Comparison of ENCODE assay signal across 1 fruit fly cellular context in the genomic region with DNA sequence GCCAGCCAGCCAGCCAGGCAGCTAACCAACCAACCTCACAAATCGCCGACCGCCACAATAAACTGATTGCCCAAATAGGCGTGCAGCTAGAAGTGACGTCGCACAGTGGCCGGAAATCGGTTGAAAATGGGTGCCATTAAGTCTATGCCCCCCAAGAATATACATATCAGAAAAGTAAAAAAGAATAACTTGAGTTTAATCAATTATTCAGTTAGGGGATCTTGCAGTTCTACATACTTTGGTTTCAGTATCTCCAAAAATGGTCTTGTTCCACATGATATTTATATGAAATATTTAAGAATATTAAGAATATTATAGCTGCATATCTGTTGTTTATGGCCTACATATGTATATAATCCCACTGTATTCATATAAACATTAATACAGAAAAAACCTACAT.
TF ChIP-seq lines count a peak whose summit lies in the region.

No protein-coding gene starts in this region.

TF ChIP-seq in whole organism, embryonic, 481 proteins besides CTCF, POLR2A, EP300 and RAD21 (continued from another document and continues in another):
- TF ChIP-seq run (tag; optimal IDR thresholded peaks at IDR 0.05; lab: Kevin White, UChicago) (no peak), danr (GFP tag; IDR thresholded peaks at IDR 0.05; lab: Robert Waterston, UW) (no peak), CG1603 (tag; optimal IDR thresholded peaks at IDR 0.05; lab: Kevin White, UChicago) (no peak), Awh (GFP tag; IDR thresholded peaks at IDR 0.05; lab: Robert Waterston, UW) (0 out of 2 replicates have a peak, but pooled peaks have one; percentile 16), salm (tag; optimal IDR thresholded peaks at IDR 0.05; lab: Kevin White, UChicago) (peak; percentile 16), CG7372 (GFP tag; IDR thresholded peaks at IDR 0.05; lab: Robert Waterston, UW) (no peak), ham (GFP tag; IDR thresholded peaks at IDR 0.05; lab: Robert Waterston, UW) (no peak), fu2 (GFP tag; optimal IDR thresholded peaks at IDR 0.05; lab: Kevin White, UChicago) (no peak), Tbp (GFP tag; optimal IDR thresholded peaks at IDR 0.05; lab: Kevin White, UChicago) (no peak), CG3995 (GFP tag; optimal IDR thresholded peaks at IDR 0.05; lab: Kevin White, UChicago) (no peak), CG13624 (GFP tag; optimal IDR thresholded peaks at IDR 0.05; lab: Kevin White, UChicago) (no peak), CG15696 (tag; optimal IDR thresholded peaks at IDR 0.05; lab: Kevin White, UChicago) (no peak), CG2199 (GFP tag; IDR thresholded peaks at IDR 0.05; lab: Robert Waterston, UW) (peak; percentile 34; the same call in 1 of the 3 replicates), hbn (GFP tag; IDR thresholded peaks at IDR 0.05; lab: Robert Waterston, UW; ENCODE audit: partially characterized antibody) (no peak), sna (GFP tag; IDR thresholded peaks at IDR 0.05; lab: Robert Waterston, UW; ENCODE audit: partially characterized antibody) (no peak), sens-2 (GFP tag; IDR thresholded peaks at IDR 0.05; lab: Robert Waterston, UW) (no peak), CG2889 (GFP tag; IDR thresholded peaks at IDR 0.05; lab: Robert Waterston, UW) (no peak), CG11695 (GFP tag; IDR thresholded peaks at IDR 0.05; lab: Robert Waterston, UW) (peak; percentile 19; the same call in 1 of the 3 replicates), GATAe (GFP tag; conservative IDR thresholded peaks at IDR 0.05; lab: Robert Waterston, UW) (no peak), CG10274 (GFP tag; optimal IDR thresholded peaks at IDR 0.05; lab: Kevin White, UChicago) (no peak), CG16863 (GFP tag; optimal IDR thresholded peaks at IDR 0.05; lab: Kevin White, UChicago) (no peak), H15 (GFP tag; IDR thresholded peaks at IDR 0.05; lab: Robert Waterston, UW) (no peak), jing (GFP tag; optimal IDR thresholded peaks at IDR 0.05; lab: Kevin White, UChicago) (no peak), CG2129 (GFP tag; IDR thresholded peaks at IDR 0.05; lab: Robert Waterston, UW; ENCODE audit: partially characterized antibody) (no peak), mam (GFP tag; optimal IDR thresholded peaks at IDR 0.05; lab: Kevin White, UChicago) (no peak), Gug (GFP tag; IDR thresholded peaks at IDR 0.05; lab: Robert Waterston, UW) (no peak), Deaf1 (tag; optimal IDR thresholded peaks at IDR 0.05; lab: Kevin White, UChicago) (peak; percentile 39), Taf1 (GFP tag; IDR thresholded peaks at IDR 0.05; lab: Robert Waterston, UW) (no peak), CG6254 (GFP tag; optimal IDR thresholded peaks at IDR 0.05; lab: Kevin White, UChicago) (no peak), hth (optimal IDR thresholded peaks at IDR 0.05; lab: Kevin White, UChicago) (no peak), CG3838 (GFP tag; optimal IDR thresholded peaks at IDR 0.05; lab: Kevin White, UChicago) (no peak), CG31365 (tag; optimal IDR thresholded peaks at IDR 0.05; lab: Kevin White, UChicago) (no peak), CG8359 (GFP tag; optimal IDR thresholded peaks at IDR 0.05; lab: Kevin White, UChicago; ENCODE audit: borderline replicate concordance) (no peak), Ets97D (GFP tag; optimal IDR thresholded peaks at IDR 0.05; lab: Kevin White, UChicago) (no peak), crp (GFP tag; optimal IDR thresholded peaks at IDR 0.05; lab: Kevin White, UChicago) (no peak), pros (GFP tag; optimal IDR thresholded peaks at IDR 0.05; lab: Kevin White, UChicago) (no peak), CG4707 (GFP tag; optimal IDR thresholded peaks at IDR 0.05; lab: Kevin White, UChicago) (no peak), Vsx1 (GFP tag; optimal IDR thresholded peaks at IDR 0.05; lab: Kevin White, UChicago) (no peak), CG33213 (GFP tag; optimal IDR thresholded peaks at IDR 0.05; lab: Kevin White, UChicago) (no peak), bigmax (GFP tag; optimal IDR thresholded peaks at IDR 0.05; lab: Kevin White, UChicago) (no peak), dmrt99B (tag; optimal IDR thresholded peaks at IDR 0.05; lab: Kevin White, UChicago) (peak; percentile 37), ewg (GFP tag; optimal IDR thresholded peaks at IDR 0.05; lab: Kevin White, UChicago) (peak; percentile 6), B-H1 (GFP tag; IDR thresholded peaks at IDR 0.05; lab: Robert Waterston, UW) (no peak), abd-A (tag; optimal IDR thresholded peaks at IDR 0.05; lab: Kevin White, UChicago) (no peak), Adf1 (GFP tag; IDR thresholded peaks at IDR 0.05; lab: Robert Waterston, UW) (no peak; the same call in 1 of the 2 replicates), ttk (GFP tag; IDR thresholded peaks at IDR 0.05; lab: Robert Waterston, UW) (no peak), CG15479 (GFP tag; optimal IDR thresholded peaks at IDR 0.05; lab: Kevin White, UChicago) (no peak), CG4730 (GFP tag; IDR thresholded peaks at IDR 0.05; lab: Robert Waterston, UW) (no peak), Drgx (GFP tag; IDR thresholded peaks at IDR 0.05; lab: Robert Waterston, UW) (no peak), CG12299 (tag; optimal IDR thresholded peaks at IDR 0.05; lab: Kevin White, UChicago) (no peak), hb (GFP tag; IDR thresholded peaks at IDR 0.05; lab: Robert Waterston, UW; ENCODE audit: partially characterized antibody) (no peak), E2f2 (GFP tag; IDR thresholded peaks at IDR 0.05; lab: Robert Waterston, UW) (no peak), Jarid2 (GFP tag; optimal IDR thresholded peaks at IDR 0.05; lab: Kevin White, UChicago) (no peak), BEAF-32 (GFP tag; optimal IDR thresholded peaks at IDR 0.05; lab: Kevin White, UChicago) (no peak), CG8388 (GFP tag; optimal IDR thresholded peaks at IDR 0.05; lab: Kevin White, UChicago) (peak; percentile 17), onecut (GFP tag; IDR thresholded peaks at IDR 0.05; lab: Robert Waterston, UW) (no peak), CG1647 (GFP tag; optimal IDR thresholded peaks at IDR 0.05; lab: Kevin White, UChicago) (no peak), Rx (GFP tag; IDR thresholded peaks at IDR 0.05; lab: Robert Waterston, UW) (no peak), CG17802 (tag; optimal IDR thresholded peaks at IDR 0.05; lab: Kevin White, UChicago) (no peak), btn (GFP tag; optimal IDR thresholded peaks at IDR 0.05; lab: Kevin White, UChicago) (no peak), hkb (optimal IDR thresholded peaks at IDR 0.05; lab: Kevin White, UChicago) (no peak), hkb (GFP tag; IDR thresholded peaks at IDR 0.05; lab: Robert Waterston, UW) (peak; percentile 55), ara (GFP tag; IDR thresholded peaks at IDR 0.05; lab: Robert Waterston, UW) (no peak), CG12104 (GFP tag; optimal IDR thresholded peaks at IDR 0.05; lab: Kevin White, UChicago) (peak; percentile 29), CG6689 (GFP tag; IDR thresholded peaks at IDR 0.05; lab: Robert Waterston, UW) (peak; percentile 33; the same call in 1 of the 2 replicates), fd3F (GFP tag; optimal IDR thresholded peaks at IDR 0.05; lab: Kevin White, UChicago) (peak; percentile 48), nom (GFP tag; optimal IDR thresholded peaks at IDR 0.05; lab: Kevin White, UChicago) (no peak), knrl (GFP tag; IDR thresholded peaks at IDR 0.05; lab: Robert Waterston, UW; ENCODE audit: partially characterized antibody) (no peak), tgo (GFP tag; IDR thresholded peaks at IDR 0.05; lab: Robert Waterston, UW) (no peak), CG12155 (GFP tag; optimal IDR thresholded peaks at IDR 0.05; lab: Kevin White, UChicago) (no peak), CG11456 (GFP tag; IDR thresholded peaks at IDR 0.05; lab: Robert Waterston, UW) (no peak), mirr (GFP tag; optimal IDR thresholded peaks at IDR 0.05; lab: Kevin White, UChicago) (peak; percentile 37), Lpt (GFP tag; optimal IDR thresholded peaks at IDR 0.05; lab: Kevin White, UChicago) (no peak), CG16813 (GFP tag; IDR thresholded peaks at IDR 0.05; lab: Robert Waterston, UW; ENCODE audit: partially characterized antibody) (no peak), E2f1 (GFP tag; IDR thresholded peaks at IDR 0.05; lab: Robert Waterston, UW) (no peak), CG9215 (GFP tag; IDR thresholded peaks at IDR 0.05; lab: Robert Waterston, UW) (no peak), CG11398 (GFP tag; optimal IDR thresholded peaks at IDR 0.05; lab: Kevin White, UChicago) (no peak), D19A (tag; optimal IDR thresholded peaks at IDR 0.05; lab: Kevin White, UChicago) (peak; percentile 42), jumu (GFP tag; optimal IDR thresholded peaks at IDR 0.05; lab: Kevin White, UChicago) (no peak), CG8478 (optimal IDR thresholded peaks at IDR 0.05; lab: Kevin White, UChicago) (no peak), CkIIα-i1 (GFP tag; IDR thresholded peaks at IDR 0.05; lab: Robert Waterston, UW) (no peak), cad (GFP tag; optimal IDR thresholded peaks at IDR 0.05; lab: Kevin White, UChicago) (no peak), Dad (GFP tag; optimal IDR thresholded peaks at IDR 0.05; lab: Kevin White, UChicago) (no peak), bab2 (GFP tag; optimal IDR thresholded peaks at IDR 0.05; lab: Kevin White, UChicago) (no peak), cg (GFP tag; optimal IDR thresholded peaks at IDR 0.05; lab: Kevin White, UChicago) (no peak), Hey (tag; optimal IDR thresholded peaks at IDR 0.05; lab: Kevin White, UChicago) (peak; percentile 2), Dp (GFP tag; optimal IDR thresholded peaks at IDR 0.05; lab: Kevin White, UChicago) (no peak), bowl (GFP tag; IDR thresholded peaks at IDR 0.05; lab: Robert Waterston, UW) (no peak), CHES-1-like (GFP tag; optimal IDR thresholded peaks at IDR 0.05; lab: Kevin White, UChicago) (no peak), ERR (GFP tag; optimal IDR thresholded peaks at IDR 0.05; lab: Kevin White, UChicago) (no peak), Sin3A (optimal IDR thresholded peaks at IDR 0.05; lab: Kevin White, UChicago) (no peak), CG10654 (GFP tag; optimal IDR thresholded peaks at IDR 0.05; lab: Kevin White, UChicago) (no peak), Scr (GFP tag; IDR thresholded peaks at IDR 0.05; lab: Robert Waterston, UW; ENCODE audit: partially characterized antibody) (no peak), vnd (GFP tag; IDR thresholded peaks at IDR 0.05; lab: Robert Waterston, UW; ENCODE audit: partially characterized antibody) (no peak), pfk (GFP tag; optimal IDR thresholded peaks at IDR 0.05; lab: Kevin White, UChicago) (no peak), CG7963 (GFP tag; IDR thresholded peaks at IDR 0.05; lab: Robert Waterston, UW; ENCODE audit: partially characterized antibody) (no peak), YL-1 (GFP tag; optimal IDR thresholded peaks at IDR 0.05; lab: Kevin White, UChicago) (no peak), Doc3 (GFP tag; IDR thresholded peaks at IDR 0.05; lab: Robert Waterston, UW; ENCODE audit: partially characterized antibody) (no peak), CG6791 (GFP tag; IDR thresholded peaks at IDR 0.05; lab: Robert Waterston, UW; ENCODE audit: partially characterized antibody) (no peak), fd102C (GFP tag; optimal IDR thresholded peaks at IDR 0.05; lab: Kevin White, UChicago) (no peak), zf30C (GFP tag; optimal IDR thresholded peaks at IDR 0.05; lab: Kevin White, UChicago) (no peak), CG7271 (tag; optimal IDR thresholded peaks at IDR 0.05; lab: Kevin White, UChicago) (no peak), bbx (GFP tag; IDR thresholded peaks at IDR 0.05; lab: Robert Waterston, UW; ENCODE audit: partially characterized antibody) (no peak), sisA (GFP tag; IDR thresholded peaks at IDR 0.05; lab: Robert Waterston, UW) (no peak), CG4360 (GFP tag; IDR thresholded peaks at IDR 0.05; lab: Robert Waterston, UW) (no peak), Oli (tag; optimal IDR thresholded peaks at IDR 0.05; lab: Kevin White, UChicago) (peak; percentile 60), CG6683 (GFP tag; optimal IDR thresholded peaks at IDR 0.05; lab: Kevin White, UChicago) (peak; percentile 5), lmd (GFP tag; IDR thresholded peaks at IDR 0.05; lab: Robert Waterston, UW) (peak; percentile 50; the same call in 1 of the 2 replicates), fru (optimal IDR thresholded peaks at IDR 0.05; lab: Kevin White, UChicago) (no peak), fd64A (GFP tag; optimal IDR thresholded peaks at IDR 0.05; lab: Kevin White, UChicago) (no peak), CG30403 (GFP tag; optimal IDR thresholded peaks at IDR 0.05; lab: Kevin White, UChicago) (peak; percentile 38), grn (GFP tag; optimal IDR thresholded peaks at IDR 0.05; lab: Kevin White, UChicago) (no peak), eyg (GFP tag; optimal IDR thresholded peaks at IDR 0.05; lab: Kevin White, UChicago) (no peak), gsb (GFP tag; IDR thresholded peaks at IDR 0.05; lab: Robert Waterston, UW) (no peak), chif (GFP tag; optimal IDR thresholded peaks at IDR 0.05; lab: Kevin White, UChicago) (no peak), bsh (GFP tag; optimal IDR thresholded peaks at IDR 0.05; lab: Kevin White, UChicago) (peak in 1 of 2 experiments; percentile 31), Dfd (GFP tag; optimal IDR thresholded peaks at IDR 0.05; lab: Kevin White, UChicago) (no peak), ash1 (GFP tag; optimal IDR thresholded peaks at IDR 0.05; lab: Kevin White, UChicago) (no peak), slp2 (GFP tag; optimal IDR thresholded peaks at IDR 0.05; lab: Kevin White, UChicago) (no peak), CG14050 (GFP tag; IDR thresholded peaks at IDR 0.05; lab: Robert Waterston, UW) (no peak), repo (GFP tag; optimal IDR thresholded peaks at IDR 0.05; lab: Kevin White, UChicago) (no peak), Pdp1 (GFP tag; optimal IDR thresholded peaks at IDR 0.05; lab: Kevin White, UChicago) (no peak), CG9932 (GFP tag; IDR thresholded peaks at IDR 0.05; lab: Robert Waterston, UW) (peak; percentile 58), CG4328 (GFP tag; optimal IDR thresholded peaks at IDR 0.05; lab: Kevin White, UChicago) (peak; percentile 46), vvl (GFP tag; IDR thresholded peaks at IDR 0.05; lab: Robert Waterston, UW) (peak; percentile 52; the same call in 1 of the 2 replicates), CG8944 (GFP tag; optimal IDR thresholded peaks at IDR 0.05; lab: Kevin White, UChicago) (no peak), prd (optimal IDR thresholded peaks at IDR 0.05; lab: Kevin White, UChicago) (no peak), prd (GFP tag; IDR thresholded peaks at IDR 0.05; lab: Robert Waterston, UW) (0 out of 3 replicates have a peak, but pooled peaks have one; percentile 18), CG32767 (GFP tag; IDR thresholded peaks at IDR 0.05; lab: Robert Waterston, UW) (no peak), CG8924 (tag; optimal IDR thresholded peaks at IDR 0.05; lab: Kevin White, UChicago) (peak; percentile 50), CG11093 (GFP tag; IDR thresholded peaks at IDR 0.05; lab: Robert Waterston, UW) (no peak), D19B (GFP tag; optimal IDR thresholded peaks at IDR 0.05; lab: Kevin White, UChicago) (peak; percentile 27)
